Worm (Caenorhabditis elegans): ENCODE measurements around the gene gcst-1.

Gene gcst-1

DNA sequence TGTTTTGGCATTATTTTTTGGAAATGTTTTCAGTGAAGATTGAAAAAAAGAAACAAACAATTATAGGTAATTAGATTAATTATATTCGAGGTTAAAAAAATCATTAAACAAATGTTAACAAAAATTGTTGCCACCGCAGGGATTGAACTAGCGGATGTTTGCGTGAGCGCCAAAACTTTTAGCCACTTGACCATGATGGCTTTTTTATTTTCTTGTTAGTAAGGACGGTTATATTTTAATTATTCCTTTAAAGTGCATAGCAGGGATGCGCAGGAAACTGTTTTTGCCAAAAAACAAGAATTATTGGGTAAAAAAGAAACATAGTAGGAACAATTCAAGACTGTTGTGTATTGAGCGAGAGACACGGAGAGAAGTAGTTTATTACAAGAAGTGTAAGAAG, 45.4 kb upstream of the gcst-1 start (continued):
- TF ChIP-seq C06A6.2 (GFP tag; conservative IDR thresholded peaks at IDR 0.05) (0 out of 2 replicates have a peak, but pooled peaks have one; percentile 34), pha-4 (tag; optimal IDR thresholded peaks at IDR 0.05) (no peak), tbx-9 (tag; optimal IDR thresholded peaks at IDR 0.05; ENCODE audit: borderline replicate concordance) (no peak), hsf-1 (GFP tag; IDR thresholded peaks at IDR 0.05) (peak; percentile 58; the same call in 1 of the 2 replicates), lin-40 (tag; optimal IDR thresholded peaks at IDR 0.05) (no peak), gei-17 (GFP tag; optimal IDR thresholded peaks at IDR 0.05) (no peak), zfh-2 (GFP tag; conservative IDR thresholded peaks at IDR 0.05) (no peak), egrh-3 (GFP tag; IDR thresholded peaks at IDR 0.05) (no peak), mcd-1 (GFP tag; IDR thresholded peaks at IDR 0.05) (peak; percentile 28; the same call in 1 of the 2 replicates), ceh-27 (GFP tag; optimal IDR thresholded peaks at IDR 0.05) (no peak), somi-1 (GFP tag; optimal IDR thresholded peaks at IDR 0.05) (no peak), bed-2 (GFP tag; IDR thresholded peaks at IDR 0.05) (no peak), madf-8 (GFP tag; conservative IDR thresholded peaks at IDR 0.05) (no peak; the same call in 1 of the 2 replicates), ztf-3 (GFP tag; optimal IDR thresholded peaks at IDR 0.05) (no peak), hmg-1.2 (GFP tag; IDR thresholded peaks at IDR 0.05) (peak; percentile 65), ztf-25 (GFP tag; IDR thresholded peaks at IDR 0.05) (peak; percentile 82; the same call in 1 of the 2 replicates), ceh-91 (GFP tag; IDR thresholded peaks at IDR 0.05) (peak; percentile 26; the same call in 1 of the 2 replicates), hlh-12 (tag; optimal IDR thresholded peaks at IDR 0.05) (no peak), nfya-2 (GFP tag; IDR thresholded peaks at IDR 0.05) (peak; percentile 87; the same call in 1 of the 2 replicates), lsy-27 (tag; optimal IDR thresholded peaks at IDR 0.05; ENCODE audit: borderline replicate concordance, insufficient read depth) (peak; percentile 49), die-1 (tag; optimal IDR thresholded peaks at IDR 0.05) (peak; percentile 82), ceh-100 (GFP tag; IDR thresholded peaks at IDR 0.05) (peak; percentile 58), Y67H2A.10 (GFP tag; conservative IDR thresholded peaks at IDR 0.05) (no peak), F57A8.1 (GFP tag; optimal IDR thresholded peaks at IDR 0.05) (no peak), nfya-1 (tag; optimal IDR thresholded peaks at IDR 0.05; ENCODE audit: borderline replicate concordance, insufficient read depth) (no peak), chd-7 (tag; optimal IDR thresholded peaks at IDR 0.05) (peak; percentile 77), aptf-2 (GFP tag; conservative IDR thresholded peaks at IDR 0.05) (no peak), nfyb-1 (GFP tag; IDR thresholded peaks at IDR 0.05) (peak; percentile 65), hmg-20 (GFP tag; IDR thresholded peaks at IDR 0.05) (peak; percentile 80; the same call in 1 of the 2 replicates), ztf-28 (GFP tag; IDR thresholded peaks at IDR 0.05) (0 out of 2 replicates have a peak, but pooled peaks have one; percentile 20), sptf-2 (GFP tag; optimal IDR thresholded peaks at IDR 0.05) (no peak), rcor-1 (GFP tag; IDR thresholded peaks at IDR 0.05) (peak; percentile 81), lir-1 (GFP tag; conservative IDR thresholded peaks at IDR 0.05) (no peak), dpl-1 (GFP tag; optimal IDR thresholded peaks at IDR 0.05) (no peak), repo-1 (tag; optimal IDR thresholded peaks at IDR 0.05) (peak; percentile 79)

- TF ChIP-seq ztf-25 (GFP tag; IDR thresholded peaks at IDR 0.05) (no peak), K12H6.12 (tag; optimal IDR thresholded peaks at IDR 0.05) (no peak), mcd-1 (GFP tag; IDR thresholded peaks at IDR 0.05) (no peak), F52B5.7 (tag; optimal IDR thresholded peaks at IDR 0.05) (no peak), dpl-1 (GFP tag; optimal IDR thresholded peaks at IDR 0.05) (no peak), D2030.7 (GFP tag; IDR thresholded peaks at IDR 0.05) (no peak), lsl-1 (GFP tag; optimal IDR thresholded peaks at IDR 0.05) (no peak), Y95B8A.8 (GFP tag; IDR thresholded peaks at IDR 0.05) (no peak)
Measured at ce11 chrV:5668968-5669367, 43.8 kb upstream of the gcst-1 start.

Measured in whole organism, young adult.